Worm (Caenorhabditis elegans) whole organism, L2 larva: ENCODE measurements around the gene srd-29.

Source experiments
- C34F6.9 ChIP-seq: fragments of 150-350 bp; optimal IDR thresholded peaks from 2 replicates; lab custom pipeline; 2014; ENCODE audit warnings: missing biosample characterization, missing genetic modification characterization
- F13H6.1 ChIP-seq: sonication (generic microtip); optimal IDR thresholded peaks from 2 replicates; lab custom pipeline; 2016; ENCODE audit warnings: missing genetic modification characterization, missing compliant biosample characterization
- R02D3.7 ChIP-seq: fragments of 150-350 bp; optimal IDR thresholded peaks from 2 replicates; lab custom pipeline; 2014; ENCODE audit warnings: missing biosample characterization, missing genetic modification characterization
- Y55F3AM.14 ChIP-seq: fragments of 200-800 bp; sonication (Bioruptor generic); optimal IDR thresholded peaks from 2 replicates; lab custom pipeline; 2018; ENCODE audit warnings: mild to moderate bottlenecking, missing genetic modification characterization, missing compliant biosample characterization
- ZK546.5 ChIP-seq: sonication (generic microtip); optimal IDR thresholded peaks from 2 replicates; lab custom pipeline; 2017; ENCODE audit warnings: missing biosample characterization, missing genetic modification characterization
- aly-2 ChIP-seq: fragments of 150-350 bp; optimal IDR thresholded peaks from 2 replicates; lab custom pipeline; 2014; ENCODE audit warnings: missing biosample characterization, missing genetic modification characterization
- blmp-1 ChIP-seq: sonication (generic microtip); optimal IDR thresholded peaks from 2 replicates; lab custom pipeline; 2017; ENCODE audit warnings: missing genetic modification characterization, mild to moderate bottlenecking, missing compliant biosample characterization, antibody characterized with exemption, moderate library complexity; ENCODE audit not compliant: insufficient read depth
- ceh-82 ChIP-seq: fragments of 150-350 bp; optimal IDR thresholded peaks from 2 replicates; lab custom pipeline; 2014; ENCODE audit warnings: missing biosample characterization, missing genetic modification characterization
- crh-2 ChIP-seq: sonication (generic microtip); optimal IDR thresholded peaks from 2 replicates; lab custom pipeline; 2017; ENCODE audit warnings: missing biosample characterization, missing genetic modification characterization
- fos-1 ChIP-seq: fragments of 150-350 bp; optimal IDR thresholded peaks from 2 replicates; lab custom pipeline; 2014; ENCODE audit warnings: missing biosample characterization, missing genetic modification characterization
- gmeb-1 ChIP-seq: fragments of 150-350 bp; optimal IDR thresholded peaks from 2 replicates; lab custom pipeline; 2014; ENCODE audit warnings: missing biosample characterization, missing genetic modification characterization
- lin-13 ChIP-seq: fragments of 150-350 bp; optimal IDR thresholded peaks from 2 replicates; lab custom pipeline; 2014; ENCODE audit warnings: missing biosample characterization, missing genetic modification reagents, missing genetic modification characterization
- lsy-2 ChIP-seq, 2 experiments: fragments of 150-350 bp in 1 of 2; sonication (generic microtip) in 1 of 2; optimal IDR thresholded peaks; 2 replicates each; lab custom pipeline; 2014 to 2017; ENCODE audit warnings: missing biosample characterization in 2 of 2, missing genetic modification characterization in 2 of 2
- mbf-1 ChIP-seq: sonication (generic microtip); optimal IDR thresholded peaks from 2 replicates; lab custom pipeline; 2017; ENCODE audit warnings: missing biosample characterization, missing genetic modification characterization
- mdl-1 ChIP-seq, 2 experiments: fragments of 150-350 bp in 1 of 2; sonication (generic microtip) in 1 of 2; optimal IDR thresholded peaks; 2 replicates each; lab custom pipeline; 2017; ENCODE audit warnings: missing biosample characterization in 2 of 2, missing genetic modification characterization in 2 of 2
- nhr-11 ChIP-seq: fragments of 150-350 bp; optimal IDR thresholded peaks from 2 replicates; lab custom pipeline; 2014; ENCODE audit warnings: missing biosample characterization, missing genetic modification characterization
- nhr-21 ChIP-seq: fragments of 150-350 bp; optimal IDR thresholded peaks from 2 replicates; lab custom pipeline; 2014; ENCODE audit warnings: missing biosample characterization, missing genetic modification characterization
- nhr-23 ChIP-seq: fragments of 150-350 bp; optimal IDR thresholded peaks from 2 replicates; lab custom pipeline; 2014; ENCODE audit warnings: missing biosample characterization, missing genetic modification reagents, missing genetic modification characterization
- nhr-237 ChIP-seq: fragments of 150-350 bp; optimal IDR thresholded peaks from 2 replicates; lab custom pipeline; 2014; ENCODE audit warnings: missing biosample characterization, missing genetic modification characterization
- nhr-25 ChIP-seq: fragments of 150-350 bp; sonication (generic microtip); optimal IDR thresholded peaks from 3 replicates; lab custom pipeline; 2014; ENCODE audit warnings: missing biosample characterization, missing genetic modification characterization
- nhr-6 ChIP-seq: fragments of 150-350 bp; optimal IDR thresholded peaks from 2 replicates; lab custom pipeline; 2014; ENCODE audit warnings: missing biosample characterization, missing genetic modification characterization
- peb-1 ChIP-seq: fragments of 150-350 bp; optimal IDR thresholded peaks from 2 replicates; lab custom pipeline; 2014; ENCODE audit warnings: missing biosample characterization, missing genetic modification characterization
- sem-4 ChIP-seq: fragments of 150-350 bp; optimal IDR thresholded peaks from 2 replicates; lab custom pipeline; 2014; ENCODE audit warnings: missing biosample characterization, missing genetic modification reagents, missing genetic modification characterization
- skn-1 ChIP-seq: sonication (generic microtip); optimal IDR thresholded peaks from 2 replicates; lab custom pipeline; 2017; ENCODE audit warnings: missing biosample characterization, missing genetic modification characterization
- sma-3 ChIP-seq: sonication (generic microtip); optimal IDR thresholded peaks from 2 replicates; lab custom pipeline; 2016; ENCODE audit warnings: missing genetic modification reagents, missing genetic modification characterization, missing compliant biosample characterization
- sma-9 ChIP-seq, 2 experiments: fragments of 150-350 bp in 1 of 2; sonication (generic microtip) in 1 of 2; optimal IDR thresholded peaks; 2 replicates each; lab custom pipeline; 2014 to 2016; ENCODE audit warnings: missing genetic modification characterization in 2 of 2, mild to moderate bottlenecking in 1 of 2, missing biosample characterization in 1 of 2, missing compliant biosample characterization in 1 of 2, missing genetic modification reagents in 1 of 2, moderate library complexity in 1 of 2
- snpc-4 ChIP-seq: fragments of 150-350 bp; optimal IDR thresholded peaks from 2 replicates; lab custom pipeline; 2014; ENCODE audit warnings: missing biosample characterization, missing genetic modification characterization
- unc-39 ChIP-seq: fragments of 150-350 bp; optimal IDR thresholded peaks from 2 replicates; lab custom pipeline; 2014; ENCODE audit warnings: missing biosample characterization, missing genetic modification characterization
- unc-55 ChIP-seq: fragments of 150-350 bp; sonication (generic microtip); optimal IDR thresholded peaks from 3 replicates; lab custom pipeline; 2014; ENCODE audit warnings: missing biosample characterization, missing genetic modification reagents, missing genetic modification characterization
- unc-62 ChIP-seq: fragments of 150-350 bp; optimal IDR thresholded peaks from 2 replicates; lab custom pipeline; 2014; ENCODE audit warnings: missing biosample characterization, missing genetic modification reagents, missing genetic modification characterization
- ztf-1 ChIP-seq: fragments of 200-800 bp; sonication (Bioruptor generic); conservative IDR thresholded peaks from 2 replicates; pipeline ENCODE4 v1.3.6; 2022; ENCODE audit warnings: missing genetic modification characterization, missing compliant biosample characterization
- ztf-11 ChIP-seq: sonication (generic microtip); optimal IDR thresholded peaks from 2 replicates; lab custom pipeline; 2017; ENCODE audit warnings: missing biosample characterization, missing genetic modification characterization
- ztf-4 ChIP-seq: fragments of 150-350 bp; optimal IDR thresholded peaks from 2 replicates; lab custom pipeline; 2014; ENCODE audit warnings: missing biosample characterization, missing genetic modification characterization

Gene srd-29

ce11 chrV:7635469-7635868 lies at the start of gene srd-29:
srd-29 (plus strand) TSS chrV:7635769.
- no peak for TF ChIP-seq lin-13 (GFP tag; lab: Kevin White, UChicago)

- TF ChIP-seq gmeb-1 (tag; lab: Kevin White, UChicago) (peak; percentile 74), blmp-1 (tag; lab: Kevin White, UChicago) (no peak), mbf-1 (tag; lab: Kevin White, UChicago) (no peak), C34F6.9 (tag; lab: Kevin White, UChicago) (peak; percentile 82), lsy-2 (tag; optimal IDR thresholded peaks at IDR 0.05; lab: Kevin White, UChicago) (peak; percentile 26 to 82), nhr-21 (tag; lab: Kevin White, UChicago) (no peak), aly-2 (tag; lab: Kevin White, UChicago) (no peak), F13H6.1 (tag; lab: Kevin White, UChicago) (peak; percentile 35), nhr-237 (tag; lab: Kevin White, UChicago) (no peak), crh-2 (tag; lab: Kevin White, UChicago) (peak; percentile 64), ztf-4 (tag; lab: Kevin White, UChicago) (no peak), ztf-1 (GFP tag; lab: Robert Waterston, UW) (no peak), sma-9 (GFP tag; optimal IDR thresholded peaks at IDR 0.05; lab: Kevin White, UChicago) (peak; percentile 57), sma-9 (tag; optimal IDR thresholded peaks at IDR 0.05; lab: Kevin White, UChicago) (no peak), sma-3 (peak; percentile 60), snpc-4 (tag; lab: Kevin White, UChicago) (peak; percentile 30), nhr-11 (tag; lab: Kevin White, UChicago) (no peak), fos-1 (peak; percentile 13), nhr-6 (tag; lab: Kevin White, UChicago) (peak; percentile 31), peb-1 (tag; lab: Kevin White, UChicago) (no peak), R02D3.7 (tag; lab: Kevin White, UChicago) (no peak), sem-4 (tag; lab: Kevin White, UChicago) (peak; percentile 63), unc-55 (GFP tag; lab: Kevin White, UChicago) (peak; percentile 81)
Observed at ce11 chrV:7587637-7588036, 47.9 kb upstream of the srd-29 start, which contains the start of the genes F19F10.11 and C50E3.5. F19F10.11 (minus strand) TSS chrV:7587704. C50E3.5 (plus strand) TSS chrV:7587996.

ce11 chrV:7590454-7590853 lies 45.1 kb upstream of the srd-29 start, which contains the start of gene C50E3.6:
C50E3.6 (minus strand) TSS chrV:7590554.
- TF ChIP-seq nhr-23 (tag; lab: Kevin White, UChicago) (no peak), ceh-82 (tag; lab: Kevin White, UChicago) (no peak), aly-2 (tag; lab: Kevin White, UChicago) (no peak), fos-1 (no peak)

ce11 chrV:7595132-7595531 lies 40.4 kb upstream of the srd-29 start:
- no peak for TF ChIP-seq ceh-82 (tag; lab: Kevin White, UChicago)
- peak; percentile 24 for TF ChIP-seq snpc-4 (tag; lab: Kevin White, UChicago)

ce11 chrV:7598269-7598668 lies 37.3 kb upstream of the srd-29 start, which contains the start of gene C50E3.7:
C50E3.7 (minus strand) TSS chrV:7598369.
- TF ChIP-seq Y55F3AM.14 (GFP tag; lab: Kevin White, UChicago): no peak
- no peak for TF ChIP-seq blmp-1 (tag; lab: Kevin White, UChicago)
- no peak for TF ChIP-seq sem-4 (tag; lab: Kevin White, UChicago)
- TF ChIP-seq mdl-1 (tag; optimal IDR thresholded peaks at IDR 0.05; lab: Kevin White, UChicago): no peak
- no peak for TF ChIP-seq unc-39 (tag; lab: Kevin White, UChicago)
- no peak for TF ChIP-seq peb-1 (tag; lab: Kevin White, UChicago)
- TF ChIP-seq lsy-2 (tag; optimal IDR thresholded peaks at IDR 0.05; lab: Kevin White, UChicago): no peak
- no peak for TF ChIP-seq nhr-23 (tag; lab: Kevin White, UChicago)
- TF ChIP-seq ztf-11 (tag; lab: Kevin White, UChicago): no peak
- no peak for TF ChIP-seq ztf-1 (GFP tag; lab: Robert Waterston, UW)
- TF ChIP-seq unc-62: no peak
- no peak for TF ChIP-seq nhr-25 (tag; lab: Kevin White, UChicago)
- no peak for TF ChIP-seq ZK546.5 (tag; lab: Kevin White, UChicago)
- no peak for TF ChIP-seq skn-1
